Worm (Caenorhabditis elegans): ENCODE data around the gene mcp-1.

DNA sequence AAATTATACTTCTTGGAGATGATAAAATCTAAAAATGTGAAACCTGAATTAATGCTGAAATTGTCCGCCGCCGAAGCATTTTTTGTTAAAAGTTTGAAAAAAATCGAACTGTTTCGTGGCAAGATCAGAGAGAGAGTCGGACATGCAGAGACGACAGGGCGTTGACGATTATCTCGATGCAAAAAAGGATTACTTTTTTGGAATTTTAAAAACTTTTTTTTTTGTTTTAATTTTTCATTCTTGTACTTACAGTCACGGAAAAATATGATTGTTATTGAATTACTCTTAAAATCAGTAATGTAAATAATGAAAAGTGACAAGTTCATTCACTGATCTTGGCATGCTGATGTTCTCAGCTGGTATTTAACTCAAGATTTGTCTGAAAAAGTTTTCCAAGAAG lies 24.9 kb upstream of the mcp-1 start, which contains the start of the genes M03F8.5 and M03F8.7:
- TF ChIP-seq pha-4 (tag; optimal IDR thresholded peaks at IDR 0.05) (no peak), lin-13 (tag; optimal IDR thresholded peaks at IDR 0.05) (no peak), mab-5 (tag; optimal IDR thresholded peaks at IDR 0.05) (no peak), unc-39 (tag; optimal IDR thresholded peaks at IDR 0.05) (no peak), elt-1 (tag; optimal IDR thresholded peaks at IDR 0.05; ENCODE audit: borderline replicate concordance, insufficient read depth) (no peak), mls-2 (tag; optimal IDR thresholded peaks at IDR 0.05) (no peak), blmp-1 (tag; optimal IDR thresholded peaks at IDR 0.05) (no peak), nhr-12 (tag; optimal IDR thresholded peaks at IDR 0.05) (no peak), ztf-11 (tag; optimal IDR thresholded peaks at IDR 0.05) (no peak), elt-3 (tag; optimal IDR thresholded peaks at IDR 0.05) (no peak), snpc-4 (tag; optimal IDR thresholded peaks at IDR 0.05) (no peak), unc-62 (GFP tag; optimal IDR thresholded peaks at IDR 0.05) (no peak), tbx-8 (GFP tag; optimal IDR thresholded peaks at IDR 0.05) (no peak)
